Fruit fly (Drosophila melanogaster): Measurements from ENCODE around the gene Pak3.

The Pak3 gene

dm6 chr3R:16431707-16432106 is 21.9 kb downstream of the Pak3 start (continued):
- peak; percentile 21; the same call in 1 of the 3 replicates for TF ChIP-seq zen2 (GFP tag; IDR thresholded peaks at IDR 0.05; ENCODE audit: partially characterized antibody)
- TF ChIP-seq Dad (GFP tag; optimal IDR thresholded peaks at IDR 0.05), result peak; percentile 38
- no peak for TF ChIP-seq CG14014 (GFP tag; IDR thresholded peaks at IDR 0.05)
- peak; percentile 16 for TF ChIP-seq Abd-B (GFP tag; optimal IDR thresholded peaks at IDR 0.05)
- TF ChIP-seq abd-A (tag; optimal IDR thresholded peaks at IDR 0.05), result no peak
- TF ChIP-seq Neu2 (GFP tag; optimal IDR thresholded peaks at IDR 0.05; ENCODE audit: borderline replicate concordance), result no peak
- TF ChIP-seq CoRest (tag; optimal IDR thresholded peaks at IDR 0.05), result peak; percentile 49
- TF ChIP-seq pros (GFP tag; optimal IDR thresholded peaks at IDR 0.05), result no peak
- TF ChIP-seq CG30403 (GFP tag; optimal IDR thresholded peaks at IDR 0.05), result peak; percentile 28
- TF ChIP-seq stc (GFP tag; IDR thresholded peaks at IDR 0.05), result no peak
- TF ChIP-seq ewg (GFP tag; optimal IDR thresholded peaks at IDR 0.05), result peak; percentile 11
- TF ChIP-seq CG15696 (tag; optimal IDR thresholded peaks at IDR 0.05), result peak; percentile 25
- TF ChIP-seq Xrp1 (GFP tag; IDR thresholded peaks at IDR 0.05), result peak; percentile 47; the same call in 1 of the 2 replicates
- TF ChIP-seq CG4360 (GFP tag; IDR thresholded peaks at IDR 0.05), result peak; percentile 42; the same call in 1 of the 2 replicates
- TF ChIP-seq B-H2 (GFP tag; optimal IDR thresholded peaks at IDR 0.05), result peak; percentile 64
- TF ChIP-seq CG6791 (GFP tag; IDR thresholded peaks at IDR 0.05; ENCODE audit: partially characterized antibody), result peak; percentile 80
- no peak for TF ChIP-seq Sry-β (GFP tag; optimal IDR thresholded peaks at IDR 0.05)
- no peak for TF ChIP-seq danr (GFP tag; IDR thresholded peaks at IDR 0.05)
- TF ChIP-seq CG6813 (GFP tag; optimal IDR thresholded peaks at IDR 0.05), result no peak
- no peak for TF ChIP-seq dati (GFP tag; IDR thresholded peaks at IDR 0.05)
- 0 out of 2 replicates have a peak, but pooled peaks have one; percentile 29 for TF ChIP-seq Nf-YA (GFP tag; IDR thresholded peaks at IDR 0.05)
- TF ChIP-seq CG2889 (GFP tag; IDR thresholded peaks at IDR 0.05), result no peak
- peak; percentile 32; the same call in 1 of the 3 replicates for TF ChIP-seq CG34422 (GFP tag; IDR thresholded peaks at IDR 0.05)
- no peak for TF ChIP-seq CG18599 (GFP tag; optimal IDR thresholded peaks at IDR 0.05)
- TF ChIP-seq amos (GFP tag; IDR thresholded peaks at IDR 0.05; ENCODE audit: partially characterized antibody), result peak; percentile 74
- TF ChIP-seq CG15479 (GFP tag; optimal IDR thresholded peaks at IDR 0.05), result no peak
- no peak for TF ChIP-seq bowl (GFP tag; IDR thresholded peaks at IDR 0.05)
- TF ChIP-seq run (tag; optimal IDR thresholded peaks at IDR 0.05), result no peak
- TF ChIP-seq dimm (GFP tag; IDR thresholded peaks at IDR 0.05), result no peak
- no peak for TF ChIP-seq cato (GFP tag; optimal IDR thresholded peaks at IDR 0.05; ENCODE audit: borderline replicate concordance)
- peak; percentile 73 for TF ChIP-seq knrl (GFP tag; IDR thresholded peaks at IDR 0.05; ENCODE audit: partially characterized antibody)
- TF ChIP-seq Fer1 (GFP tag; optimal IDR thresholded peaks at IDR 0.05), result no peak
- no peak for TF ChIP-seq Ada2b (GFP tag; IDR thresholded peaks at IDR 0.05)
- peak; percentile 83 for TF ChIP-seq Opbp (GFP tag; IDR thresholded peaks at IDR 0.05; ENCODE audit: partially characterized antibody)
- TF ChIP-seq Dp (GFP tag; optimal IDR thresholded peaks at IDR 0.05), result peak; percentile 37
- no peak for TF ChIP-seq tup (GFP tag; optimal IDR thresholded peaks at IDR 0.05)
- peak; percentile 94 for TF ChIP-seq Ets65A (GFP tag)
- no peak for TF ChIP-seq ssp (GFP tag; IDR thresholded peaks at IDR 0.05)
- TF ChIP-seq pita (GFP tag; optimal IDR thresholded peaks at IDR 0.05), result no peak
- TF ChIP-seq pnt (GFP tag; optimal IDR thresholded peaks at IDR 0.05), result peak; percentile 4
- no peak for TF ChIP-seq luna (GFP tag; optimal IDR thresholded peaks at IDR 0.05)
- TF ChIP-seq CG17361 (GFP tag; IDR thresholded peaks at IDR 0.05), result no peak
- TF ChIP-seq CG2875 (GFP tag; optimal IDR thresholded peaks at IDR 0.05), result peak; percentile 20
- TF ChIP-seq Tbp (GFP tag; optimal IDR thresholded peaks at IDR 0.05), result no peak
- TF ChIP-seq unc-4 (GFP tag; IDR thresholded peaks at IDR 0.05; ENCODE audit: partially characterized antibody), result peak; percentile 56
- TF ChIP-seq fu2 (GFP tag; optimal IDR thresholded peaks at IDR 0.05), result no peak
- TF ChIP-seq Adf1 (GFP tag; IDR thresholded peaks at IDR 0.05), result peak; percentile 14; the same call in 1 of the 2 replicates
- TF ChIP-seq pfk (GFP tag; optimal IDR thresholded peaks at IDR 0.05), result no peak
- no peak for TF ChIP-seq CG1792 (GFP tag; optimal IDR thresholded peaks at IDR 0.05)
- no peak for TF ChIP-seq CG17328 (GFP tag; IDR thresholded peaks at IDR 0.05)
